Worm (Caenorhabditis elegans) whole organism, L3 larva: Measurements from ENCODE around the gene F47B8.2.

Experiments
- R02D3.7 ChIP-seq: fragments of 150-350 bp; optimal IDR thresholded peaks from 2 replicates; lab custom pipeline; 2014; ENCODE audit warnings: missing biosample characterization, missing genetic modification characterization
- ZK546.5 ChIP-seq: sonication (generic microtip); optimal IDR thresholded peaks from 2 replicates; lab custom pipeline; 2017; ENCODE audit warnings: missing biosample characterization, missing genetic modification characterization
- aly-2 ChIP-seq: fragments of 150-350 bp; optimal IDR thresholded peaks from 2 replicates; lab custom pipeline; 2014; ENCODE audit warnings: missing biosample characterization, missing genetic modification characterization
- ama-1 ChIP-seq: fragments of 150-350 bp; optimal IDR thresholded peaks from 2 replicates; lab custom pipeline; 2018
- ceh-16 ChIP-seq: sonication (generic microtip); optimal IDR thresholded peaks from 2 replicates; lab custom pipeline; 2017; ENCODE audit warnings: missing biosample characterization, missing genetic modification characterization
- ceh-28 ChIP-seq: fragments of 150-350 bp; optimal IDR thresholded peaks from 2 replicates; lab custom pipeline; 2014; ENCODE audit warnings: missing biosample characterization, missing genetic modification reagents, missing genetic modification characterization
- ceh-82 ChIP-seq: fragments of 150-350 bp; optimal IDR thresholded peaks from 2 replicates; lab custom pipeline; 2014; ENCODE audit warnings: missing biosample characterization, missing genetic modification characterization
- ceh-9 ChIP-seq: sonication (generic microtip); optimal IDR thresholded peaks from 2 replicates; lab custom pipeline; 2018; ENCODE audit warnings: missing biosample characterization, missing genetic modification characterization
- daf-12 ChIP-seq: fragments of 150-350 bp; optimal IDR thresholded peaks from 2 replicates; lab custom pipeline; 2014; ENCODE audit warnings: missing biosample characterization, missing genetic modification reagents, missing genetic modification characterization
- egl-27 ChIP-seq: sonication (generic microtip); optimal IDR thresholded peaks from 4 replicates; lab custom pipeline; 2017; ENCODE audit warnings: missing biosample characterization, missing genetic modification reagents, missing genetic modification characterization
- egl-5 ChIP-seq: fragments of 150-350 bp; optimal IDR thresholded peaks from 2 replicates; lab custom pipeline; 2017; ENCODE audit warnings: missing biosample characterization, missing genetic modification reagents, missing genetic modification characterization, inconsistent platforms
- elt-1 ChIP-seq: fragments of 150-350 bp; optimal IDR thresholded peaks from 2 replicates; lab custom pipeline; 2014; ENCODE audit warnings: missing biosample characterization, missing genetic modification characterization
- elt-3 ChIP-seq, 3 experiments: fragments of 150-350 bp in 1 of 3; sonication (generic microtip) in 2 of 3; optimal IDR thresholded peaks; 2 replicates in 2 of 3; 4 replicates in 1 of 3; lab custom pipeline; 2014 to 2017; ENCODE audit warnings: missing biosample characterization in 3 of 3, missing genetic modification characterization in 3 of 3
- fkh-10 ChIP-seq: sonication (generic microtip); optimal IDR thresholded peaks from 2 replicates; lab custom pipeline; 2017; ENCODE audit warnings: missing biosample characterization, missing genetic modification reagents, missing genetic modification characterization
- fkh-2 ChIP-seq: fragments of 150-350 bp; optimal IDR thresholded peaks from 2 replicates; lab custom pipeline; 2014; ENCODE audit warnings: missing biosample characterization, missing genetic modification reagents, missing genetic modification characterization
- fos-1 ChIP-seq: fragments of 150-350 bp; optimal IDR thresholded peaks from 2 replicates; lab custom pipeline; 2014; ENCODE audit warnings: missing biosample characterization, missing genetic modification characterization
- hmg-11 ChIP-seq: sonication (generic microtip); optimal IDR thresholded peaks from 2 replicates; lab custom pipeline; 2016; ENCODE audit warnings: missing genetic modification characterization, missing compliant biosample characterization
- jun-1 ChIP-seq: fragments of 150-350 bp; optimal IDR thresholded peaks from 2 replicates; lab custom pipeline; 2014; ENCODE audit warnings: missing biosample characterization, missing genetic modification reagents, missing genetic modification characterization
- lin-15B ChIP-seq: fragments of 150-350 bp; optimal IDR thresholded peaks from 2 replicates; lab custom pipeline; 2014; ENCODE audit warnings: missing biosample characterization, missing genetic modification characterization
- lin-39 ChIP-seq: fragments of 150-350 bp; optimal IDR thresholded peaks from 2 replicates; lab custom pipeline; 2018; ENCODE audit warnings: missing biosample characterization, missing genetic modification reagents, missing genetic modification characterization
- lsy-12 ChIP-seq: sonication (generic microtip); optimal IDR thresholded peaks from 2 replicates; lab custom pipeline; 2016; ENCODE audit warnings: mild to moderate bottlenecking, missing genetic modification characterization, missing compliant biosample characterization
- mdl-1 ChIP-seq: fragments of 150-350 bp; optimal IDR thresholded peaks from 2 replicates; lab custom pipeline; 2014; ENCODE audit warnings: missing biosample characterization, missing genetic modification characterization
- mml-1 ChIP-seq: fragments of 150-350 bp; sonication (generic microtip); optimal IDR thresholded peaks from 3 replicates; lab custom pipeline; 2014; ENCODE audit warnings: missing biosample characterization, missing genetic modification characterization
- nfya-1 ChIP-seq: sonication (generic microtip); optimal IDR thresholded peaks from 2 replicates; lab custom pipeline; 2017; ENCODE audit warnings: missing genetic modification characterization, mild to moderate bottlenecking, missing compliant biosample characterization, antibody characterized with exemption, moderate library complexity; ENCODE audit not compliant: insufficient read depth
- nhr-11 ChIP-seq: fragments of 150-350 bp; optimal IDR thresholded peaks from 2 replicates; lab custom pipeline; 2014; ENCODE audit warnings: missing biosample characterization, missing genetic modification characterization
- nhr-12 ChIP-seq: fragments of 150-350 bp; optimal IDR thresholded peaks from 2 replicates; lab custom pipeline; 2014; ENCODE audit warnings: missing biosample characterization, missing genetic modification characterization
- nhr-23 ChIP-seq: fragments of 150-350 bp; optimal IDR thresholded peaks from 2 replicates; lab custom pipeline; 2014; ENCODE audit warnings: missing biosample characterization, missing genetic modification reagents, missing genetic modification characterization
- nhr-237 ChIP-seq: fragments of 150-350 bp; optimal IDR thresholded peaks from 2 replicates; lab custom pipeline; 2014; ENCODE audit warnings: missing biosample characterization, missing genetic modification characterization
- nhr-25 ChIP-seq: sonication (generic microtip); optimal IDR thresholded peaks from 2 replicates; lab custom pipeline; 2017; ENCODE audit warnings: missing biosample characterization, missing genetic modification characterization
- nhr-28 ChIP-seq: fragments of 150-350 bp; optimal IDR thresholded peaks from 2 replicates; lab custom pipeline; 2014; ENCODE audit warnings: missing biosample characterization, missing genetic modification characterization
- nhr-43 ChIP-seq: sonication (generic microtip); optimal IDR thresholded peaks from 2 replicates; lab custom pipeline; 2016; ENCODE audit warnings: mild to moderate bottlenecking, missing genetic modification characterization, missing compliant biosample characterization; ENCODE audit not compliant: poor library complexity, severe bottlenecking
- nhr-67 ChIP-seq: fragments of 150-350 bp; optimal IDR thresholded peaks from 2 replicates; lab custom pipeline; 2014; ENCODE audit warnings: missing biosample characterization, missing genetic modification characterization
- nhr-77 ChIP-seq: fragments of 150-350 bp; optimal IDR thresholded peaks from 2 replicates; lab custom pipeline; 2014; ENCODE audit warnings: missing biosample characterization, missing genetic modification characterization
- pha-4 ChIP-seq: fragments of 150-350 bp; optimal IDR thresholded peaks from 2 replicates; lab custom pipeline; 2014; ENCODE audit warnings: missing biosample characterization, missing genetic modification reagents, missing genetic modification characterization
- pqm-1 ChIP-seq: fragments of 150-350 bp; optimal IDR thresholded peaks from 2 replicates; lab custom pipeline; 2017; ENCODE audit warnings: missing biosample characterization, missing genetic modification characterization, inconsistent platforms
- sea-2 ChIP-seq: fragments of 150-350 bp; sonication (generic microtip); optimal IDR thresholded peaks from 4 replicates; lab custom pipeline; 2014; ENCODE audit warnings: missing biosample characterization, missing genetic modification reagents, missing genetic modification characterization
- skn-1 ChIP-seq: fragments of 150-350 bp; optimal IDR thresholded peaks from 2 replicates; lab custom pipeline; 2014; ENCODE audit warnings: missing biosample characterization, missing genetic modification characterization
- snpc-4 ChIP-seq: fragments of 150-350 bp; optimal IDR thresholded peaks from 2 replicates; lab custom pipeline; 2014; ENCODE audit warnings: missing biosample characterization, missing genetic modification characterization
- tbx-2 ChIP-seq: sonication (generic microtip); optimal IDR thresholded peaks from 2 replicates; lab custom pipeline; 2016; ENCODE audit warnings: mild to moderate bottlenecking, missing genetic modification characterization, missing compliant biosample characterization
- unc-62 ChIP-seq: fragments of 150-350 bp; sonication (generic microtip); optimal IDR thresholded peaks from 4 replicates; lab custom pipeline; 2014; ENCODE audit warnings: missing biosample characterization, missing genetic modification reagents, missing genetic modification characterization
- zag-1 ChIP-seq: fragments of 150-350 bp; optimal IDR thresholded peaks from 2 replicates; lab custom pipeline; 2014; ENCODE audit warnings: missing biosample characterization, missing genetic modification characterization

Gene F47B8.2

ce11 chrV:14347234-14347826 is 30.9 kb upstream of the F47B8.2 start, which contains the start of gene cept-2:
TSS of gene cept-2 (plus strand) at chrV:14347766.
- TF ChIP-seq nhr-237 (tag; lab: Kevin White, UChicago), result no peak
- peak; percentile 95 for TF ChIP-seq nfya-1 (tag; lab: Kevin White, UChicago)
- peak; percentile 75 for TF ChIP-seq tbx-2
- TF ChIP-seq zag-1 (tag; lab: Kevin White, UChicago), result no peak
- no peak for TF ChIP-seq ama-1 (lab: Kevin White, UChicago)
- TF ChIP-seq fos-1 (tag; lab: Kevin White, UChicago), result peak; percentile 30
- TF ChIP-seq ceh-16 (tag; lab: Kevin White, UChicago), result no peak
- peak; percentile 34 for TF ChIP-seq mdl-1 (tag; lab: Kevin White, UChicago)
- TF ChIP-seq nhr-12 (tag; lab: Kevin White, UChicago), result no peak
- peak; percentile 55 for TF ChIP-seq daf-12 (tag; lab: Kevin White, UChicago)
- TF ChIP-seq nhr-28 (tag; lab: Kevin White, UChicago), result no peak
- peak; percentile 83 for TF ChIP-seq nhr-25
- no peak for TF ChIP-seq hmg-11 (tag; lab: Kevin White, UChicago)
- peak; percentile 88 for TF ChIP-seq lin-39
- TF ChIP-seq egl-5 (tag; lab: Kevin White, UChicago), result peak; percentile 93
- TF ChIP-seq jun-1, result peak; percentile 78
- peak; percentile 97 for TF ChIP-seq nhr-23 (tag; lab: Kevin White, UChicago)
- TF ChIP-seq elt-1, result peak; percentile 62
- TF ChIP-seq lsy-12, result peak; percentile 82
- TF ChIP-seq ceh-9 (tag; lab: Kevin White, UChicago), result no peak
- TF ChIP-seq fkh-10 (GFP tag; lab: Kevin White, UChicago), result peak; percentile 76
- peak; percentile 82 for TF ChIP-seq ceh-82
- TF ChIP-seq nhr-43 (tag; lab: Kevin White, UChicago), result peak; percentile 93
- TF ChIP-seq sea-2 (GFP tag; lab: Kevin White, UChicago), result no peak
- TF ChIP-seq R02D3.7 (tag; lab: Kevin White, UChicago), result peak; percentile 85
- peak; percentile 56 for TF ChIP-seq skn-1 (tag; lab: Kevin White, UChicago)
- TF ChIP-seq nhr-77 (tag; lab: Kevin White, UChicago), result peak; percentile 78
- TF ChIP-seq ceh-28 (tag; lab: Kevin White, UChicago), result peak; percentile 76
- peak; percentile 63 for TF ChIP-seq unc-62 (GFP tag; lab: Kevin White, UChicago)
- TF ChIP-seq mml-1, result no peak
- TF ChIP-seq pqm-1 (tag; lab: Kevin White, UChicago), result peak; percentile 20
- peak; percentile 68 for TF ChIP-seq nhr-11 (tag; lab: Kevin White, UChicago)
- TF ChIP-seq egl-27 (tag; lab: Kevin White, UChicago), result no peak
- TF ChIP-seq lin-15B, result peak; percentile 66
- TF ChIP-seq pha-4 (tag; lab: Kevin White, UChicago), result peak; percentile 95
- TF ChIP-seq snpc-4, result peak; percentile 92
- TF ChIP-seq, all 47 proteins: peak for 25

DNA sequence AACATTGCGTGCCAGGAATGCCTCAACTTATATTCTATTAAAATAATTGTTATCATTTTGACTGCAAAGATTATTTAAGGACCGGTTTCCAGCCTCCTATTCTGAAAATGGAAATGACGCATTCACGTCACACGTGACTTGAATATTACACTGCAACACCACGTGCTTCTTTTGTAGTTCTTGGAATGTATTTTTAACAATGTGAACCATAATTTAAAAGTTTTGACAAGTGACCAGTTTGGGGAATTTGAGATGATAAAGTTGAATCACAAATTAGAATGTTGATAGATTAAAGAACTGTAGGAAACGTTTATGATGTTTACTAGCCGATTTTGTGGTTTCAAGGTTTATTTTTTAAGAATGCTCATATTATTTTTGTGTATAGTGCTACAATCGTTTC is 25.2 kb upstream of the F47B8.2 start, which contains the start of gene F47B8.10:
TSS of gene F47B8.10 (plus strand) at position 301 of the 400 bp plus-strand sequence.
- no peak for TF ChIP-seq nhr-67 (tag; lab: Kevin White, UChicago)
- no peak for TF ChIP-seq elt-3 (tag; optimal IDR thresholded peaks at IDR 0.05; lab: Kevin White, UChicago)
- no peak for TF ChIP-seq mml-1

- TF ChIP-seq nhr-43 (tag; lab: Kevin White, UChicago) (no peak), egl-27 (tag; lab: Kevin White, UChicago) (no peak), aly-2 (tag; lab: Kevin White, UChicago) (no peak), unc-62 (GFP tag; lab: Kevin White, UChicago) (no peak), nhr-11 (tag; lab: Kevin White, UChicago) (no peak), sea-2 (GFP tag; lab: Kevin White, UChicago) (no peak), ZK546.5 (no peak), fkh-2 (tag; lab: Kevin White, UChicago) (no peak)
- TF ChIP-seq, all 47 proteins: peak for 0
Measured at ce11 chrV:14336655-14337054, 20.2 kb upstream of the F47B8.2 start, which contains the start of gene srm-6. TSS of gene srm-6 (plus strand) at chrV:14336955.
